Worm (Caenorhabditis elegans): ENCODE data around the gene oac-42.

DNA sequence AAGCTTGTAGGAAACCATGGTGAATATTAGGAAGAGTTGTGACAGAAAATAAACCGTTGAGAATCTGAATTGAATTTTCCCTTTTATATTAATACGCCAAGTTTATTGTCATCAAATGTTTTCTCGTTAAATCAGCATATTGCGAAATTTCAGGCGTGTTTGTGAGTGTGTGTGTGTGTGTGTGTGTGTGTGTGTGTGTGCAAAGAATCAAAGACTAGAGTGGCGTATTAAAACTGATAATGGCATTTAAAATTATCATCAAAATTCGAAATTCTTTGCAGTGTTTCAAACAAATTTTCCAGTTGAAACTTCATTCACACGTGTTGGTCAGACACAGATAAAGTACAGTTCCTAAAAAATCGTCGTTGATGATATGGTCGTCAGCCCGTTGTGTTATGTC, 31.3 kb upstream of the oac-42 start, which contains the start of gene gst-38:
- TF ChIP-seq Y105C5A.15 (GFP tag; IDR thresholded peaks at IDR 0.05): no peak
- TF ChIP-seq ama-1 (optimal IDR thresholded peaks at IDR 0.05): no peak
- no peak for TF ChIP-seq hif-1 (tag; optimal IDR thresholded peaks at IDR 0.05)
- TF ChIP-seq egl-43 (GFP tag; IDR thresholded peaks at IDR 0.05): no peak
- no peak for TF ChIP-seq nhr-77 (tag; optimal IDR thresholded peaks at IDR 0.05)
- TF ChIP-seq nhr-41 (GFP tag; IDR thresholded peaks at IDR 0.05): no peak
